Worm (Caenorhabditis elegans) whole organism, L3 larva: ENCODE results near the gene gsp-2.
A peak's percentile ranks its signal among the peaks of the same experiment; 100 is the strongest.

ENCODE experiments used
- ama-1 ChIP-seq: fragments of 150-350 bp; optimal IDR thresholded peaks from 2 replicates; lab custom pipeline; 2018
- ceh-16 ChIP-seq: sonication (generic microtip); optimal IDR thresholded peaks from 2 replicates; lab custom pipeline; 2017; ENCODE audit warnings: missing biosample characterization, missing genetic modification characterization
- elt-3 ChIP-seq, 3 experiments: fragments of 150-350 bp in 1 of 3; sonication (generic microtip) in 2 of 3; optimal IDR thresholded peaks; 2 replicates in 2 of 3; 4 replicates in 1 of 3; lab custom pipeline; 2014 to 2017; ENCODE audit warnings: missing biosample characterization in 3 of 3, missing genetic modification characterization in 3 of 3
- fkh-10 ChIP-seq: sonication (generic microtip); optimal IDR thresholded peaks from 2 replicates; lab custom pipeline; 2017; ENCODE audit warnings: missing biosample characterization, missing genetic modification reagents, missing genetic modification characterization
- lin-39 ChIP-seq: fragments of 150-350 bp; optimal IDR thresholded peaks from 2 replicates; lab custom pipeline; 2018; ENCODE audit warnings: missing biosample characterization, missing genetic modification reagents, missing genetic modification characterization
- nhr-11 ChIP-seq: fragments of 150-350 bp; optimal IDR thresholded peaks from 2 replicates; lab custom pipeline; 2014; ENCODE audit warnings: missing biosample characterization, missing genetic modification characterization
- nhr-237 ChIP-seq: fragments of 150-350 bp; optimal IDR thresholded peaks from 2 replicates; lab custom pipeline; 2014; ENCODE audit warnings: missing biosample characterization, missing genetic modification characterization
- nhr-77 ChIP-seq: fragments of 150-350 bp; optimal IDR thresholded peaks from 2 replicates; lab custom pipeline; 2014; ENCODE audit warnings: missing biosample characterization, missing genetic modification characterization
- pha-4 ChIP-seq: fragments of 150-350 bp; optimal IDR thresholded peaks from 2 replicates; lab custom pipeline; 2014; ENCODE audit warnings: missing biosample characterization, missing genetic modification reagents, missing genetic modification characterization
- pqm-1 ChIP-seq: fragments of 150-350 bp; optimal IDR thresholded peaks from 2 replicates; lab custom pipeline; 2017; ENCODE audit warnings: missing biosample characterization, missing genetic modification characterization, inconsistent platforms
- sea-2 ChIP-seq: fragments of 150-350 bp; sonication (generic microtip); optimal IDR thresholded peaks from 4 replicates; lab custom pipeline; 2014; ENCODE audit warnings: missing biosample characterization, missing genetic modification reagents, missing genetic modification characterization
- unc-62 ChIP-seq: fragments of 150-350 bp; sonication (generic microtip); optimal IDR thresholded peaks from 4 replicates; lab custom pipeline; 2014; ENCODE audit warnings: missing biosample characterization, missing genetic modification reagents, missing genetic modification characterization
- ztf-4 ChIP-seq: fragments of 150-350 bp; optimal IDR thresholded peaks from 2 replicates; lab custom pipeline; 2014; ENCODE audit warnings: missing biosample characterization, missing genetic modification characterization

- TF ChIP-seq elt-3 (tag; optimal IDR thresholded peaks at IDR 0.05; lab: Kevin White, UChicago), result no peak
- no peak for TF ChIP-seq ztf-4
- no peak for TF ChIP-seq ceh-16 (tag; lab: Kevin White, UChicago)
- TF ChIP-seq sea-2 (GFP tag; lab: Kevin White, UChicago), result no peak
- TF ChIP-seq nhr-11 (tag; lab: Kevin White, UChicago), result no peak
- no peak for TF ChIP-seq ama-1 (lab: Kevin White, UChicago)
- no peak for TF ChIP-seq unc-62
- no peak for TF ChIP-seq nhr-237 (tag; lab: Kevin White, UChicago)
- TF ChIP-seq fkh-10 (GFP tag; lab: Kevin White, UChicago), result no peak
- peak; percentile 34 for TF ChIP-seq pqm-1 (tag; lab: Kevin White, UChicago)
- TF ChIP-seq lin-39 (tag; lab: Kevin White, UChicago), result no peak
- TF ChIP-seq nhr-77 (tag; lab: Kevin White, UChicago), result no peak
- peak; percentile 99 for TF ChIP-seq pha-4 (tag; lab: Kevin White, UChicago)
Measured at ce11 chrIII:7322018-7322417, 14.4 kb upstream of the gsp-2 start.
